Worm (Caenorhabditis elegans): ENCODE data around the gene ham-3.

- TF ChIP-seq W03F9.2 (tag; optimal IDR thresholded peaks at IDR 0.05) (no peak), him-1 (tag; optimal IDR thresholded peaks at IDR 0.05) (no peak), dao-5 (tag; optimal IDR thresholded peaks at IDR 0.05) (no peak)
Measured at ce11 chrIII:10085103-10085502, 35.5 kb upstream of the ham-3 start, which contains the start of gene T16H12.13.
